Worm (Caenorhabditis elegans) whole organism, L4 larva: ENCODE results near the gene C46C11.4.

ENCODE experiments used
- R02D3.7 ChIP-seq: fragments of 150-350 bp; sonication (generic microtip); optimal IDR thresholded peaks from 3 replicates; lab custom pipeline; 2014; ENCODE audit warnings: missing biosample characterization, missing genetic modification characterization
- T20F7.1 ChIP-seq: fragments of 200-800 bp; sonication (Bioruptor generic); optimal IDR thresholded peaks from 2 replicates; lab custom pipeline; 2018; ENCODE audit warnings: mild to moderate bottlenecking, missing genetic modification characterization, missing compliant biosample characterization
- Y5F2A.4 ChIP-seq: fragments of 200-800 bp; sonication (Bioruptor generic); optimal IDR thresholded peaks from 2 replicates; lab custom pipeline; 2018; ENCODE audit warnings: mild to moderate bottlenecking, missing genetic modification characterization, missing compliant biosample characterization
- Y75B8A.6 ChIP-seq: fragments of 200-800 bp; sonication (Bioruptor generic); IDR thresholded peaks from 2 replicates; pipeline ENCODE4 v1.3.6; 2022; ENCODE audit warnings: missing genetic modification reagents, missing genetic modification characterization, missing compliant biosample characterization
- aha-1 ChIP-seq: fragments of 150-350 bp; peaks from one replicate; lab custom pipeline; 2014; ENCODE audit warnings: missing biosample characterization, missing genetic modification characterization
- ama-1 ChIP-seq: fragments of 150-350 bp; optimal IDR thresholded peaks from 2 replicates; lab custom pipeline; 2014; ENCODE audit warnings: inconsistent platforms, mixed read lengths
- ceh-28 ChIP-seq: fragments of 150-350 bp; optimal IDR thresholded peaks from 2 replicates; lab custom pipeline; 2014; ENCODE audit warnings: missing biosample characterization, missing genetic modification reagents, missing genetic modification characterization
- ceh-32 ChIP-seq: sonication (generic microtip); optimal IDR thresholded peaks from 2 replicates; lab custom pipeline; 2016; ENCODE audit warnings: mild to moderate bottlenecking, missing genetic modification characterization, missing compliant biosample characterization; ENCODE audit not compliant: poor library complexity
- ceh-82 ChIP-seq: sonication (generic microtip); optimal IDR thresholded peaks from 2 replicates; lab custom pipeline; 2017; ENCODE audit warnings: missing biosample characterization, missing genetic modification characterization
- daf-16 ChIP-seq, 3 experiments: sonication (generic microtip); optimal IDR thresholded peaks; 2 replicates each; lab custom pipeline; 2016 to 2017; ENCODE audit warnings: missing genetic modification characterization in 3 of 3, missing genetic modification reagents in 3 of 3, mild to moderate bottlenecking in 2 of 3, missing compliant biosample characterization in 2 of 3, missing biosample characterization in 1 of 3, moderate library complexity in 1 of 3
- dmd-6 ChIP-seq: fragments of 200-800 bp; sonication (Bioruptor generic); IDR thresholded peaks from 2 replicates; pipeline ENCODE4 v1.3.6; 2022; ENCODE audit warnings: missing genetic modification reagents, missing genetic modification characterization, missing compliant biosample characterization
- dve-1 ChIP-seq: sonication (generic microtip); optimal IDR thresholded peaks from 2 replicates; lab custom pipeline; 2017; ENCODE audit warnings: antibody characterized with exemption, mild to moderate bottlenecking, missing genetic modification characterization, missing compliant biosample characterization; ENCODE audit not compliant: insufficient read depth
- hif-1 ChIP-seq, 2 experiments: sonication (generic microtip); optimal IDR thresholded peaks; 2 replicates each; lab custom pipeline; 2016 to 2017; ENCODE audit warnings: missing compliant biosample characterization in 2 of 2, missing genetic modification characterization in 2 of 2, missing genetic modification reagents in 2 of 2, missing genotype in 2 of 2, mild to moderate bottlenecking in 1 of 2
- hlh-11 ChIP-seq: fragments of 200-800 bp; sonication (Bioruptor generic); optimal IDR thresholded peaks from 2 replicates; lab custom pipeline; 2018; ENCODE audit warnings: mild to moderate bottlenecking, missing genetic modification characterization, missing compliant biosample characterization
- hlh-30 ChIP-seq: sonication (generic microtip); optimal IDR thresholded peaks from 2 replicates; lab custom pipeline; 2017; ENCODE audit warnings: antibody characterized with exemption, mild to moderate bottlenecking, missing genetic modification characterization, missing compliant biosample characterization; ENCODE audit not compliant: insufficient read depth
- jun-1 ChIP-seq: fragments of 150-350 bp; optimal IDR thresholded peaks from 2 replicates; lab custom pipeline; 2014; ENCODE audit warnings: missing biosample characterization, missing genetic modification reagents, missing genetic modification characterization
- lin-15B ChIP-seq: fragments of 150-350 bp; sonication (generic microtip); optimal IDR thresholded peaks from 3 replicates; lab custom pipeline; 2014; ENCODE audit warnings: missing biosample characterization, missing genetic modification characterization
- lin-38 ChIP-seq: fragments of 200-800 bp; sonication (Bioruptor generic); IDR thresholded peaks from 2 replicates; pipeline ENCODE4 v1.3.6; 2022; ENCODE audit warnings: missing genetic modification reagents, missing genetic modification characterization, missing compliant biosample characterization
- lsy-2 ChIP-seq, 2 experiments: fragments of 150-350 bp in 1 of 2; sonication (generic microtip) in 1 of 2; optimal IDR thresholded peaks; 2 replicates each; lab custom pipeline; 2014 to 2017; ENCODE audit warnings: missing biosample characterization in 2 of 2, missing genetic modification characterization in 2 of 2
- mdt-29 ChIP-seq: fragments of 200-800 bp; sonication (Bioruptor generic); IDR thresholded peaks from 2 replicates; pipeline ENCODE4 v1.3.6; 2022; ENCODE audit warnings: missing genetic modification reagents, missing genetic modification characterization, missing compliant biosample characterization
- mep-1 ChIP-seq: fragments of 150-350 bp; sonication (generic microtip); optimal IDR thresholded peaks from 3 replicates; lab custom pipeline; 2014; ENCODE audit warnings: missing biosample characterization, missing genetic modification characterization
- mes-2 ChIP-seq: sonication (generic microtip); optimal IDR thresholded peaks from 2 replicates; lab custom pipeline; 2016; ENCODE audit warnings: missing genotype, mild to moderate bottlenecking, missing genetic modification characterization, missing compliant biosample characterization; ENCODE audit not compliant: poor library complexity, severe bottlenecking
- mxl-3 ChIP-seq: fragments of 200-800 bp; sonication (Bioruptor generic); optimal IDR thresholded peaks from 2 replicates; lab custom pipeline; 2018; ENCODE audit warnings: mild to moderate bottlenecking, missing genetic modification characterization, missing compliant biosample characterization
- nhr-102 ChIP-seq: sonication (generic microtip); optimal IDR thresholded peaks from 2 replicates; lab custom pipeline; 2016; ENCODE audit warnings: mild to moderate bottlenecking, missing genetic modification characterization, moderate library complexity, missing compliant biosample characterization
- nhr-237 ChIP-seq: sonication (generic microtip); optimal IDR thresholded peaks from 2 replicates; lab custom pipeline; 2017; ENCODE audit warnings: missing biosample characterization, missing genetic modification characterization
- nhr-28 ChIP-seq: fragments of 150-350 bp; optimal IDR thresholded peaks from 2 replicates; lab custom pipeline; 2014; ENCODE audit warnings: missing biosample characterization, missing genetic modification characterization
- php-3 ChIP-seq: fragments of 200-800 bp; sonication (Bioruptor generic); IDR thresholded peaks from 2 replicates; pipeline ENCODE4 v1.3.6; 2022; ENCODE audit warnings: missing genetic modification reagents, missing genetic modification characterization, missing compliant biosample characterization
- pqm-1 ChIP-seq: sonication (generic microtip); optimal IDR thresholded peaks from 2 replicates; lab custom pipeline; 2017; ENCODE audit warnings: missing biosample characterization, missing genetic modification characterization
- rbr-2 ChIP-seq: sonication (generic microtip); optimal IDR thresholded peaks from 2 replicates; lab custom pipeline; 2016; ENCODE audit warnings: missing genotype, missing genetic modification characterization, missing compliant biosample characterization
- set-16 ChIP-seq: fragments of 200-800 bp; sonication (Bioruptor generic); IDR thresholded peaks from 2 replicates; pipeline ENCODE4 v1.3.6; 2022; ENCODE audit warnings: missing genetic modification reagents, missing genetic modification characterization, missing compliant biosample characterization
- snpc-4 ChIP-seq: fragments of 150-350 bp; optimal IDR thresholded peaks from 2 replicates; lab custom pipeline; 2014; ENCODE audit warnings: missing biosample characterization, missing genetic modification characterization
- spr-3 ChIP-seq: fragments of 200-800 bp; sonication (Bioruptor generic); optimal IDR thresholded peaks from 2 replicates; lab custom pipeline; 2018; ENCODE audit warnings: mild to moderate bottlenecking, missing genetic modification characterization, missing compliant biosample characterization
- tag-97 ChIP-seq: fragments of 200-800 bp; sonication (Bioruptor generic); IDR thresholded peaks from 2 replicates; pipeline ENCODE4 v1.3.6; 2022; ENCODE audit warnings: missing genetic modification characterization, missing compliant biosample characterization
- unc-130 ChIP-seq: sonication (generic microtip); optimal IDR thresholded peaks from 2 replicates; lab custom pipeline; 2016; ENCODE audit warnings: missing genetic modification reagents, missing genetic modification characterization, missing compliant biosample characterization
- unc-62 ChIP-seq, 3 experiments: fragments of 150-350 bp in 1 of 3; sonication (generic microtip); optimal IDR thresholded peaks in 2 of 3; peaks in 1 of 3; 1 replicate in 1 of 3; 2 replicates in 2 of 3; lab custom pipeline; 2014 to 2017; ENCODE audit warnings: missing biosample characterization in 3 of 3, missing genetic modification characterization in 3 of 3, missing genetic modification reagents in 3 of 3, missing genotype in 1 of 3
- vab-7 ChIP-seq: fragments of 200-800 bp; sonication (Bioruptor generic); IDR thresholded peaks from 2 replicates; pipeline ENCODE4 v1.3.6; 2022; ENCODE audit warnings: missing genetic modification reagents, missing genetic modification characterization, missing compliant biosample characterization
- zip-11 ChIP-seq: fragments of 200-800 bp; sonication (Bioruptor generic); IDR thresholded peaks from 2 replicates; pipeline ENCODE4 v1.3.6; 2022; ENCODE audit warnings: missing genetic modification characterization, missing compliant biosample characterization
- zip-2 ChIP-seq: fragments of 150-350 bp; optimal IDR thresholded peaks from 2 replicates; lab custom pipeline; 2014; ENCODE audit warnings: missing biosample characterization, missing genetic modification characterization

Gene C46C11.4

DNA sequence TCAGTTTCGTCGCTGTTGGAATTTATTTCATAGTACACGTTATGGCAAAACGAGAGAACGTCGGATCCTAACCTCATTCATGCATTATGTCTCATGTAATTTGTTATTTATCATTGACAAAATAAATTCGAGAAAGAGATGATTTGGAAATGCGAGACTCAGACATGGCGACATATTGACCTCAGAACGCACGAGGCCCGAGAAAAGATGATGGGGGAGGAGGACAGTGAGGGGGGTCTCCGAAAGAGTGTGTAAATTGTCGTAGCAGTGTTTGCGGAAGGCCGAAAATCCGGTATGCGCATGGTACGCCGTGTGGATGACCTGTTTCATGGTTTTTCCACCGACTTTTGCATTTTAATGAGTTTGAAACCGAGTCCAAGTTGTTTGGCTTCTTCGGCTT, 11.4 kb downstream of the C46C11.4 start (continued):
- TF ChIP-seq lin-38 (GFP tag; lab: Robert Waterston, UW) (no peak), hlh-30 (peak; percentile 76), mdt-29 (GFP tag; lab: Robert Waterston, UW) (no peak), lsy-2 (tag; optimal IDR thresholded peaks at IDR 0.05; lab: Kevin White, UChicago) (peak in 1 of 2 experiments; percentile 19), nhr-237 (tag; lab: Kevin White, UChicago) (no peak), unc-130 (GFP tag; lab: Kevin White, UChicago) (no peak), lin-15B (tag; lab: Kevin White, UChicago) (no peak), ceh-28 (tag; lab: Kevin White, UChicago) (no peak), set-16 (GFP tag; lab: Robert Waterston, UW) (no peak), Y75B8A.6 (GFP tag; lab: Robert Waterston, UW) (no peak), T20F7.1 (GFP tag; lab: Kevin White, UChicago) (no peak), nhr-102 (tag; lab: Kevin White, UChicago) (no peak), zip-11 (no peak), ceh-32 (tag; lab: Kevin White, UChicago) (no peak), Y5F2A.4 (GFP tag; lab: Kevin White, UChicago) (no peak), jun-1 (tag; lab: Kevin White, UChicago) (no peak), ceh-82 (no peak), hif-1 (tag; optimal IDR thresholded peaks at IDR 0.05; lab: Kevin White, UChicago) (no peak), ama-1 (lab: Kevin White, UChicago) (no peak), spr-3 (no peak), snpc-4 (no peak), mep-1 (tag; lab: Kevin White, UChicago) (peak; percentile 33), tag-97 (GFP tag; lab: Robert Waterston, UW) (no peak), vab-7 (GFP tag; lab: Robert Waterston, UW) (no peak), php-3 (GFP tag; lab: Robert Waterston, UW) (no peak), mes-2 (tag; lab: Kevin White, UChicago) (peak; percentile 58), zip-2 (no peak), rbr-2 (peak; percentile 10)

DNA sequence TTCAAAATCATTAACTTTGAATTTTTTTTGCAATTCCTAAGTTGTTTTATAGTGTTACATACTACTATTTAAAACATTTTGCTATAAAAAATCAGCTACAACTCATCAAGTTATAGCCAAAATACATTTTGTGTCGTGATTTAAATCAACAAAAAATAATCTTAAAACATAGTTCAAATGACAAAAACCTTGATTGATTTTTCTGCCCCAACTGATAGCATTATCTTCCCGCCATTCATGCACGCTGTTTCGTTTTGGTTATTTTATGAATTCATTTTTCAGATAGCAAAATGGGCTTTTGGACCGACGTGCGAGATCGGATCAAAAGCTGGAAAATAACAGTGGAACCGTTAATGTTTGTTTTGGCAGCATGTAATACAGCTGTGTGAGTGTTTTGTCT, 14.9 kb downstream of the C46C11.4 start, which contains the start of gene slcr-46.1:
Gene slcr-46.1, plus strand, starts transcription at position 274 of the 400 bp plus-strand sequence.
- peak; percentile 36 for TF ChIP-seq hlh-11 (tag; lab: Kevin White, UChicago)
- peak; percentile 69 for TF ChIP-seq pqm-1
- TF ChIP-seq dmd-6 = peak; percentile 46; the same call in 1 of the 2 replicates
- no peak for TF ChIP-seq daf-16 (GFP tag; optimal IDR thresholded peaks at IDR 0.05; lab: Kevin White, UChicago)
- peak; percentile 64 for TF ChIP-seq daf-16 (tag; optimal IDR thresholded peaks at IDR 0.05; lab: Kevin White, UChicago)
- TF ChIP-seq nhr-102 (tag; lab: Kevin White, UChicago) = no peak
- TF ChIP-seq nhr-28 (tag; lab: Kevin White, UChicago) = peak; percentile 51
- no peak for TF ChIP-seq jun-1 (tag; lab: Kevin White, UChicago)
- peak; percentile 2 for TF ChIP-seq dve-1 (tag; lab: Kevin White, UChicago)

DNA sequence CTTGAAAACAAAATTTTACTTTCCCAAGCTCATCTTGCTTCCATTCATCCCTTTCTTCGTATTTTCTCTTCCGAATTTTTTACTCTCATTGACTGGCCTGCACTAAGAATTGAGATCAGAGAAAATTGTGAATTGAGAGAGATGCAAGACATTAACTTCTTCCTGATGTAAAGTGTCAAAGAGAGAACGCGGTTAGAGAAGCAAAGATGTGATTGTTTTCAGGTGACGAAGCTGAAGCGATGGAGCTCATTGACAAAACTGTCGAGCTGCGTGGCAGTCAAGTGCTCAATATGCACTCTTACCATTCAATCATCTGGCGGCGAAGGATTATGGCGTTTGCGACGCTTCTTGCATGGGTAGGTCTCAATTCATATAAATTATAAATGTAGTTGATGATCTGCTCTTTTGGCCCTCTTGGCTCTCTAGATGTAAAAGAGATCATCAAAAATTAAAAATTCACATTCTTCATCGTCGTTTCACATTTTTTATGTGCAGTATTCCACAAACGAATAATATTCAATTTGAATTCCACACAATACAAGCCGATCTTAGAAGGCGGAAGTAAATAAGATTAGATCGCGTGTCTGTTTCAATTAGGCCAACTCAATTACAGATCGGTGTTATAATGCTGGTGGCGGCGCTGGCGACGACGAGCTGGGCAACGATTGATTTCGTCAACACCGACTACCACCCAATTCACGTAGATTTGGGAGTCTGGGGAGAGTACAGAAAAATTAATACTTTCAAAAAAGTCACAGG, 18.0 kb downstream of the C46C11.4 start:
- TF ChIP-seq daf-16 (GFP tag; optimal IDR thresholded peaks at IDR 0.05; lab: Kevin White, UChicago) (peak in 1 of 2 experiments; percentile 24), daf-16 (tag; optimal IDR thresholded peaks at IDR 0.05; lab: Kevin White, UChicago) (no peak), R02D3.7 (tag; lab: Kevin White, UChicago) (no peak), aha-1 (tag; lab: Kevin White, UChicago) (peak; percentile 20), unc-62 (GFP tag; optimal IDR thresholded peaks at IDR 0.05 in 1 of 2; lab: Kevin White, UChicago) (peak in 1 of 2 experiments; percentile 79), unc-62 (tag; optimal IDR thresholded peaks at IDR 0.05; lab: Kevin White, UChicago) (no peak), mxl-3 (GFP tag; lab: Kevin White, UChicago) (no peak)
